Worm (Caenorhabditis elegans) whole organism, L4 larva: Measurements from ENCODE around the gene T09E8.4.

Source experiments
- F10B5.3 ChIP-seq: sonication (generic microtip); optimal IDR thresholded peaks from 2 replicates; lab custom pipeline; 2016; ENCODE audit warnings: mild to moderate bottlenecking, missing genetic modification characterization, missing compliant biosample characterization
- F44E2.7 ChIP-seq: fragments of 200-800 bp; sonication (Bioruptor generic); IDR thresholded peaks from 2 replicates; pipeline ENCODE4 v2.1.2; 2022; ENCODE audit warnings: missing genetic modification characterization, missing compliant biosample characterization
- F49E8.2 ChIP-seq: sonication (generic microtip); optimal IDR thresholded peaks from 2 replicates; lab custom pipeline; 2016; ENCODE audit warnings: missing compliant biosample characterization, mild to moderate bottlenecking, missing genetic modification characterization, borderline replicate concordance
- Y5F2A.4 ChIP-seq: fragments of 200-800 bp; sonication (Bioruptor generic); optimal IDR thresholded peaks from 2 replicates; lab custom pipeline; 2018; ENCODE audit warnings: mild to moderate bottlenecking, missing genetic modification characterization, missing compliant biosample characterization
- ZK546.5 ChIP-seq, 2 experiments: sonication (generic microtip); optimal IDR thresholded peaks; 2 replicates each; lab custom pipeline; 2017; ENCODE audit warnings: missing biosample characterization in 2 of 2, missing genetic modification characterization in 2 of 2
- aly-2 ChIP-seq: sonication (generic microtip); optimal IDR thresholded peaks from 2 replicates; lab custom pipeline; 2018; ENCODE audit warnings: missing biosample characterization, missing genetic modification characterization
- arid-1 ChIP-seq: fragments of 200-800 bp; sonication (Bioruptor generic); conservative IDR thresholded peaks from 2 replicates; pipeline ENCODE4 v1.3.6; 2022; ENCODE audit warnings: missing genetic modification reagents, missing genetic modification characterization, missing compliant biosample characterization
- ces-1 ChIP-seq: fragments of 150-350 bp; sonication (generic microtip); optimal IDR thresholded peaks from 4 replicates; lab custom pipeline; 2014; ENCODE audit warnings: missing biosample characterization, missing genetic modification reagents, missing genetic modification characterization
- dve-1 ChIP-seq: sonication (generic microtip); optimal IDR thresholded peaks from 2 replicates; lab custom pipeline; 2017; ENCODE audit warnings: antibody characterized with exemption, mild to moderate bottlenecking, missing genetic modification characterization, missing compliant biosample characterization; ENCODE audit not compliant: insufficient read depth
- lin-1 ChIP-seq: fragments of 200-800 bp; sonication (Bioruptor generic); IDR thresholded peaks from 2 replicates; pipeline ENCODE4 v1.3.6; 2022; ENCODE audit warnings: missing genetic modification reagents, missing genetic modification characterization, missing compliant biosample characterization
- lin-15B ChIP-seq: fragments of 150-350 bp; sonication (generic microtip); optimal IDR thresholded peaks from 3 replicates; lab custom pipeline; 2014; ENCODE audit warnings: missing biosample characterization, missing genetic modification characterization

DNA sequence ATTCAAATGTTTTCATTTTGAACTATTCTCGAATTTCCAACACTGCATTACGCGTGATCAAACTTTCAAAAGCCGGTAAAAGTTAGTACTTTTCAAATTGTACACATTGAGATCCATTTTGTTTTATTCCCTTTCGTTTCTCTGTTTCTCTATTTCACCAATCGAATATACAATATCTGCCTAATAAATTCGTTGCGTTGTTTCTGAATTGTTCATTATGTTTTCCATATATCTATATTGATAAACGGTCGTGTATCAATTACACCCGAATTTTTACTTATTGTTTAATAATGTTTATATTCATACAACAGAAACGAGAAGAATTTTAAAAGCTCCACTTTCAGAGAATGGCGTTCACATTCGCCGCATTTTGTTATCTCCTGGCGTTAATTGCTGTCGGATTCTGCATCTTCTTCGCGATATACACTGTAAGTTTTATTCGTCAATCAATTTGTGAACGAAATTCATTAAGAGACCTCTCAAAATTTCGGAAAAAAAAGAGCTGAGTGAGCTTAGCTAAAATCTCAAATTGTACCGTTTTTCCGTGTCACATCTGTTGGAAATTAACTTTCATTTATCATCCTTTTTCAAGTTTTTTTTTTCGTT, 3.9 kb downstream of the T09E8.4 start, which contains the start of gene cni-1:
- no peak for TF ChIP-seq ces-1 (GFP tag; lab: Kevin White, UChicago)
- no peak for TF ChIP-seq lin-1 (GFP tag; lab: Robert Waterston, UW)
- TF ChIP-seq lin-15B (tag; lab: Kevin White, UChicago), result no peak
- TF ChIP-seq arid-1 (GFP tag; lab: Robert Waterston, UW), result no peak
- TF ChIP-seq F10B5.3 (tag; lab: Kevin White, UChicago), result no peak
- TF ChIP-seq Y5F2A.4 (GFP tag; lab: Kevin White, UChicago), result no peak
- no peak for TF ChIP-seq aly-2
- TF ChIP-seq F49E8.2 (tag; lab: Kevin White, UChicago), result no peak
- TF ChIP-seq ZK546.5 (tag; optimal IDR thresholded peaks at IDR 0.05; lab: Kevin White, UChicago), result no peak
- no peak for TF ChIP-seq F44E2.7 (GFP tag; lab: Robert Waterston, UW)
- TF ChIP-seq dve-1 (tag; lab: Kevin White, UChicago), result no peak
